Fruit fly (Drosophila melanogaster) whole organism, embryonic: ENCODE results near the gene ari-1.

Experiments used
- Awh ChIP-seq: fragments of 200-800 bp; sonication (Bioruptor generic); IDR thresholded peaks from 2 replicates; pipeline ENCODE4, ENCODE4 v1.3.6; 2022; ENCODE audit warnings: missing biosample characterization, missing genetic modification characterization
- BEAF-32 ChIP-seq: fragments of 200-800 bp; sonication (Bioruptor generic); optimal IDR thresholded peaks from 3 replicates; lab custom pipeline; 2017; ENCODE audit warnings: missing biosample characterization, missing genetic modification characterization, mild to moderate bottlenecking, moderate library complexity, missing genetic modification reagents
- CG10431 ChIP-seq: fragments of 200-800 bp; sonication (Bioruptor generic); optimal IDR thresholded peaks from 3 replicates; lab custom pipeline; 2018; ENCODE audit warnings: missing biosample characterization, mild to moderate bottlenecking, missing genetic modification characterization
- CG10543 ChIP-seq: fragments of 200-800 bp; sonication (Bioruptor generic); optimal IDR thresholded peaks from 3 replicates; lab custom pipeline; 2017; ENCODE audit warnings: missing biosample characterization, mild to moderate bottlenecking, missing genetic modification characterization, moderate library complexity
- CG13287 ChIP-seq: fragments of 200-800 bp; sonication (Bioruptor generic); IDR thresholded peaks from 2 replicates; pipeline ENCODE4 v1.3.6; 2022; ENCODE audit warnings: missing biosample characterization, missing genetic modification characterization; ENCODE audit not compliant: partially characterized antibody
- CG14441 ChIP-seq: fragments of 200-800 bp; sonication (Bioruptor generic); IDR thresholded peaks from 2 replicates; pipeline ENCODE4 v1.3.6; 2022; ENCODE audit warnings: missing biosample characterization, missing genetic modification characterization
- CG15601 ChIP-seq: fragments of 200-800 bp; sonication (Bioruptor generic); optimal IDR thresholded peaks from 3 replicates; lab custom pipeline; 2019; ENCODE audit warnings: missing biosample characterization, mild to moderate bottlenecking, missing genetic modification characterization, moderate library complexity
- CG1647 ChIP-seq: fragments of 200-800 bp; sonication (Bioruptor generic); optimal IDR thresholded peaks from 3 replicates; lab custom pipeline; 2016; ENCODE audit warnings: missing biosample characterization, missing genetic modification characterization
- CG1832 ChIP-seq: fragments of 200-800 bp; sonication (Bioruptor generic); optimal IDR thresholded peaks from 2 replicates; lab custom pipeline; 2017; ENCODE audit warnings: missing biosample characterization, mild to moderate bottlenecking, missing genetic modification characterization, inconsistent platforms
- CG18476 ChIP-seq: fragments of 200-800 bp; sonication (Bioruptor generic); optimal IDR thresholded peaks from 2 replicates; lab custom pipeline; 2016; ENCODE audit warnings: missing biosample characterization, mild to moderate bottlenecking, missing genetic modification characterization
- CG3407 ChIP-seq: fragments of 200-800 bp; sonication (Bioruptor generic); optimal IDR thresholded peaks from 2 replicates; lab custom pipeline; 2018; ENCODE audit warnings: missing biosample characterization, mild to moderate bottlenecking, missing genetic modification characterization
- CG34422 ChIP-seq: fragments of 200-800 bp; sonication (Bioruptor generic); IDR thresholded peaks from 3 replicates; pipeline ENCODE4 v1.3.6; 2022; ENCODE audit warnings: missing biosample characterization, missing genetic modification characterization
- CG3838 ChIP-seq: fragments of 200-800 bp; sonication (Bioruptor generic); optimal IDR thresholded peaks from 3 replicates; lab custom pipeline; 2016; ENCODE audit warnings: missing biosample characterization, missing genetic modification characterization
- CG4617 ChIP-seq: fragments of 200-800 bp; sonication (Bioruptor generic); optimal IDR thresholded peaks from 3 replicates; lab custom pipeline; 2016; ENCODE audit warnings: missing biosample characterization, missing genetic modification characterization, borderline replicate concordance
- CG5245 ChIP-seq: fragments of 200-800 bp; sonication (Bioruptor generic); optimal IDR thresholded peaks from 3 replicates; lab custom pipeline; 2016; ENCODE audit warnings: missing biosample characterization, missing genetic modification characterization
- CG7271 ChIP-seq: fragments of 200-800 bp; sonication (Bioruptor generic); optimal IDR thresholded peaks from 2 replicates; lab custom pipeline; 2018; ENCODE audit warnings: missing biosample characterization, mild to moderate bottlenecking, missing genetic modification characterization, moderate library complexity
- CG7372 ChIP-seq: fragments of 200-800 bp; sonication (Bioruptor generic); IDR thresholded peaks from 2 replicates; pipeline ENCODE4 v1.3.6; 2022; ENCODE audit warnings: missing biosample characterization, missing genetic modification characterization
- CG9727 ChIP-seq: fragments of 200-800 bp; sonication (Bioruptor generic); optimal IDR thresholded peaks from 3 replicates; lab custom pipeline; 2017; ENCODE audit warnings: missing biosample characterization, mild to moderate bottlenecking, missing genetic modification characterization
- CG9797 ChIP-seq: fragments of 200-800 bp; sonication (Bioruptor generic); optimal IDR thresholded peaks from 3 replicates; lab custom pipeline; 2018; ENCODE audit warnings: missing biosample characterization, mild to moderate bottlenecking, missing genetic modification characterization
- Dip2 ChIP-seq: fragments of 200-800 bp; sonication (Bioruptor generic); IDR thresholded peaks from 2 replicates; pipeline ENCODE4 v1.3.6; 2022; ENCODE audit warnings: missing biosample characterization, missing genetic modification characterization
- Dll ChIP-seq: fragments of 200-800 bp; sonication (Bioruptor generic); IDR thresholded peaks from 4 replicates; pipeline ENCODE4 v1.3.6; 2022; ENCODE audit warnings: missing biosample characterization, missing genetic modification characterization; ENCODE audit not compliant: partially characterized antibody
- Dp ChIP-seq: fragments of 200-800 bp; sonication (Bioruptor generic); optimal IDR thresholded peaks from 2 replicates; lab custom pipeline; 2018; ENCODE audit warnings: missing biosample characterization, mild to moderate bottlenecking, missing genetic modification characterization, moderate library complexity
- E2f2 ChIP-seq: fragments of 200-800 bp; sonication (Bioruptor generic); IDR thresholded peaks from 2 replicates; pipeline ENCODE4 v1.3.6; 2022; ENCODE audit warnings: missing biosample characterization, missing genetic modification characterization
- HLH3B ChIP-seq: fragments of 200-800 bp; sonication (Bioruptor generic); IDR thresholded peaks from 2 replicates; pipeline ENCODE4 v1.3.6; 2022; ENCODE audit warnings: missing biosample characterization, missing genetic modification characterization
- Hsf ChIP-seq: fragments of 200-800 bp; sonication (Bioruptor generic); optimal IDR thresholded peaks from 3 replicates; lab custom pipeline; 2016; ENCODE audit warnings: missing biosample characterization, missing genetic modification characterization
- Jarid2 ChIP-seq: fragments of 200-800 bp; sonication (Bioruptor generic); optimal IDR thresholded peaks from 3 replicates; lab custom pipeline; 2017; ENCODE audit warnings: mild to moderate bottlenecking, missing biosample characterization, missing genetic modification reagents, missing genetic modification characterization
- MESR4 ChIP-seq: fragments of 200-800 bp; sonication (Bioruptor generic); optimal IDR thresholded peaks from 2 replicates; lab custom pipeline; 2018; ENCODE audit warnings: missing biosample characterization, mild to moderate bottlenecking, missing genetic modification characterization, moderate library complexity
- Med ChIP-seq: fragments of 200-800 bp; sonication (Bioruptor generic); peaks from one replicate; lab custom pipeline; 2016; ENCODE audit warnings: missing biosample characterization, missing genetic modification characterization, mild to moderate bottlenecking, inconsistent platforms, moderate library complexity
- Meics ChIP-seq: fragments of 200-800 bp; sonication (Bioruptor generic); optimal IDR thresholded peaks from 2 replicates; lab custom pipeline; 2017; ENCODE audit warnings: missing biosample characterization, mild to moderate bottlenecking, missing genetic modification characterization
- Pdp1 ChIP-seq, 2 experiments: fragments of 200-800 bp; sonication (Bioruptor generic); optimal IDR thresholded peaks; 3 replicates each; lab custom pipeline; 2016; ENCODE audit warnings: missing biosample characterization in 2 of 2, missing genetic modification characterization in 2 of 2, mild to moderate bottlenecking in 1 of 2, moderate library complexity in 1 of 2
- Poxn ChIP-seq: fragments of 200-800 bp; sonication (Bioruptor generic); IDR thresholded peaks from 2 replicates; pipeline ENCODE4 v1.3.6; 2022; ENCODE audit warnings: missing biosample characterization, missing genetic modification characterization
- Sin3A ChIP-seq: fragments of >200 bp; optimal IDR thresholded peaks from 2 replicates; lab custom pipeline; 2018
- Six4 ChIP-seq: fragments of 200-800 bp; sonication (Bioruptor generic); optimal IDR thresholded peaks from 2 replicates; lab custom pipeline; 2016; ENCODE audit warnings: missing biosample characterization, missing genetic modification characterization
- ac ChIP-seq: fragments of 200-800 bp; sonication (Bioruptor generic); optimal IDR thresholded peaks from 3 replicates; lab custom pipeline; 2017; ENCODE audit warnings: missing biosample characterization, mild to moderate bottlenecking, missing genetic modification characterization
- ara ChIP-seq: fragments of 200-800 bp; sonication (Bioruptor generic); IDR thresholded peaks from 2 replicates; pipeline ENCODE4 v1.3.6; 2022; ENCODE audit warnings: missing biosample characterization, missing genetic modification characterization
- bsh ChIP-seq, 2 experiments: fragments of 200-800 bp; sonication (Bioruptor generic); optimal IDR thresholded peaks; 2 replicates each; lab custom pipeline; 2017 to 2018; ENCODE audit warnings: mild to moderate bottlenecking in 2 of 2, missing biosample characterization in 2 of 2, missing genetic modification characterization in 2 of 2, moderate library complexity in 1 of 2
- caup ChIP-seq: fragments of 200-800 bp; sonication (Bioruptor generic); optimal IDR thresholded peaks from 3 replicates; lab custom pipeline; 2017; ENCODE audit warnings: missing biosample characterization, mild to moderate bottlenecking, missing genetic modification characterization, moderate library complexity; ENCODE audit not compliant: severe bottlenecking
- ci ChIP-seq: fragments of 200-800 bp; sonication (Bioruptor generic); IDR thresholded peaks from 3 replicates; pipeline ENCODE4 v1.3.6; 2022; ENCODE audit warnings: missing biosample characterization, missing genetic modification characterization
- croc ChIP-seq: fragments of 200-800 bp; sonication (Bioruptor generic); conservative IDR thresholded peaks from 3 replicates; pipeline ENCODE4 v1.3.6; 2022; ENCODE audit warnings: missing biosample characterization, missing genetic modification characterization
- dmrt11E ChIP-seq: fragments of 200-800 bp; sonication (Bioruptor generic); optimal IDR thresholded peaks from 3 replicates; lab custom pipeline; 2018; ENCODE audit warnings: missing biosample characterization, mild to moderate bottlenecking, missing genetic modification characterization, moderate library complexity
- eve ChIP-seq, 2 experiments: fragments of >200 bp; optimal IDR thresholded peaks; 2 replicates each; lab custom pipeline; 2017; ENCODE audit warnings: missing biosample characterization in 2 of 2, missing genetic modification characterization in 2 of 2
- gem ChIP-seq: fragments of 200-800 bp; sonication (Bioruptor generic); optimal IDR thresholded peaks from 2 replicates; lab custom pipeline; 2019; ENCODE audit warnings: missing biosample characterization, mild to moderate bottlenecking, missing genetic modification characterization, moderate library complexity
- inv ChIP-seq: fragments of 200-800 bp; sonication (Bioruptor generic); IDR thresholded peaks from 2 replicates; pipeline ENCODE4 v1.3.6; 2022; ENCODE audit warnings: missing biosample characterization, missing genetic modification characterization; ENCODE audit not compliant: partially characterized antibody
- klu ChIP-seq: fragments of 200-800 bp; sonication (Bioruptor generic); IDR thresholded peaks from 2 replicates; pipeline ENCODE4 v1.3.6; 2022; ENCODE audit warnings: missing biosample characterization, missing genetic modification characterization
- mirr ChIP-seq: fragments of 200-800 bp; sonication (Bioruptor generic); optimal IDR thresholded peaks from 3 replicates; lab custom pipeline; 2018; ENCODE audit warnings: missing biosample characterization, mild to moderate bottlenecking, missing genetic modification characterization
- pros ChIP-seq: fragments of 200-800 bp; sonication (Bioruptor generic); optimal IDR thresholded peaks from 3 replicates; lab custom pipeline; 2019; ENCODE audit warnings: missing biosample characterization, mild to moderate bottlenecking, missing genetic modification characterization, moderate library complexity
- pum ChIP-seq: fragments of 200-800 bp; sonication (Bioruptor generic); optimal IDR thresholded peaks from 2 replicates; lab custom pipeline; 2016; ENCODE audit warnings: missing biosample characterization, missing genetic modification characterization
- twi ChIP-seq: fragments of 200-800 bp; optimal IDR thresholded peaks from 2 replicates; lab custom pipeline; 2019; ENCODE audit warnings: missing biosample characterization, mild to moderate bottlenecking, missing genetic modification characterization, moderate library complexity
- unc-4 ChIP-seq: fragments of 200-800 bp; sonication (Bioruptor generic); IDR thresholded peaks from 2 replicates; pipeline ENCODE4 v1.3.6; 2022; ENCODE audit warnings: missing biosample characterization, missing genetic modification characterization; ENCODE audit not compliant: partially characterized antibody
- zfh1 ChIP-seq: fragments of 200-800 bp; sonication (Bioruptor generic); IDR thresholded peaks from 3 replicates; pipeline ENCODE4 v1.3.6; 2022; ENCODE audit warnings: missing biosample characterization, missing genetic modification characterization

The ari-1 gene

DNA sequence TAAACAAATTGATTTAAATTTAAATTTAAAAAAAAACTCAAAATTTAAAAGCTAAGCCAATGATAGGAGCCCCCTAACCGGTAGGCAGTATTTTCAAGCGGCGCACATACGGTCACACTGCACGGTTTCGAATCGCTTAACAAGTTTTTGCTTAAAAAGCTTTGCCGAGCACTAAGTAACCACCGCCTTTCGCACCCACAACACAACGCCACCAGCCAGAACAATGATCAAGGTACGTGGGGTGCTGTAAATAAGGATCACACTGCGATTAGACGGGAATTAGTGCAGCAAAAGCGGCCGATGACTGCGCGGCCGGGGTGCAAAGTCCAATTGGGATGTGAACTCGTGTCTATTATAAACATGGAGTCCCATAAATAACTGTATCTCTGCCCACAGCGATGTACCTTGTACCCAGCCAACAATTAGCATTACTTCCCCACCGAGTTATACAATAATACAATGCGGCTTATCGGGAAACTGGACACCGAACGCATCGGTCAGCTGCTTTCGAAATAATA lies 46.4 kb downstream of the ari-1 start, which contains the start of gene scu (continued):
- TF ChIP-seq CG15601 (tag; lab: Kevin White, UChicago), result no peak
- no peak for TF ChIP-seq Dll
- no peak for TF ChIP-seq Awh (GFP tag; lab: Robert Waterston, UW)
- peak in 1 of 2 experiments; percentile 90 for TF ChIP-seq bsh (GFP tag; optimal IDR thresholded peaks at IDR 0.05; lab: Kevin White, UChicago)
- peak in 1 of 2 experiments; percentile 72 for TF ChIP-seq Pdp1 (GFP tag; optimal IDR thresholded peaks at IDR 0.05; lab: Kevin White, UChicago)
- no peak for TF ChIP-seq gem (tag; lab: Kevin White, UChicago)
- no peak for TF ChIP-seq CG34422 (GFP tag; lab: Robert Waterston, UW)
- TF ChIP-seq CG10543 (GFP tag; lab: Kevin White, UChicago), result peak; percentile 3
- 0 out of 2 replicates have a peak, but pooled peaks have one; percentile 13 for TF ChIP-seq unc-4 (GFP tag; lab: Robert Waterston, UW)
- TF ChIP-seq CG9797 (GFP tag; lab: Kevin White, UChicago), result peak; percentile 40
- no peak for TF ChIP-seq Meics (GFP tag; lab: Kevin White, UChicago)
- no peak for TF ChIP-seq pum (GFP tag; lab: Kevin White, UChicago)
- TF ChIP-seq Six4, result no peak
- no peak for TF ChIP-seq CG7372 (GFP tag; lab: Robert Waterston, UW)
- TF ChIP-seq CG14441 (GFP tag; lab: Robert Waterston, UW), result no peak
- TF ChIP-seq pros (GFP tag; lab: Kevin White, UChicago), result no peak
- TF ChIP-seq zfh1, result no peak
- TF ChIP-seq croc (GFP tag; lab: Robert Waterston, UW), result no peak
- peak; percentile 0 for TF ChIP-seq CG4617
- no peak for TF ChIP-seq klu (GFP tag; lab: Robert Waterston, UW)
- TF ChIP-seq Sin3A (lab: Kevin White, UChicago), result peak; percentile 2
- TF ChIP-seq CG10431 (GFP tag; lab: Kevin White, UChicago), result no peak
- TF ChIP-seq CG3407, result no peak
- no peak for TF ChIP-seq HLH3B (GFP tag; lab: Robert Waterston, UW)
- no peak for TF ChIP-seq dmrt11E (tag; lab: Kevin White, UChicago)
- no peak for TF ChIP-seq CG3838 (GFP tag; lab: Kevin White, UChicago)
- TF ChIP-seq CG13287 (GFP tag; lab: Robert Waterston, UW), result 0 out of 2 replicates have a peak, but pooled peaks have one; percentile 5
- peak; percentile 50 for TF ChIP-seq mirr (GFP tag; lab: Kevin White, UChicago)
- TF ChIP-seq eve (GFP tag; optimal IDR thresholded peaks at IDR 0.05; lab: Kevin White, UChicago), result no peak
- TF ChIP-seq CG7271 (tag; lab: Kevin White, UChicago), result no peak
- no peak for TF ChIP-seq inv
- TF ChIP-seq MESR4 (GFP tag; lab: Kevin White, UChicago), result peak; percentile 60
- no peak for TF ChIP-seq ci (GFP tag; lab: Robert Waterston, UW)
- no peak for TF ChIP-seq CG1647 (GFP tag; lab: Kevin White, UChicago)
- TF ChIP-seq CG5245, result no peak
- TF ChIP-seq CG9727 (GFP tag; lab: Kevin White, UChicago), result no peak
- TF ChIP-seq Hsf (GFP tag; lab: Kevin White, UChicago), result no peak
- peak; percentile 46 for TF ChIP-seq Dp (GFP tag; lab: Kevin White, UChicago)
- TF ChIP-seq CG1832 (GFP tag; lab: Kevin White, UChicago), result no peak
- no peak for TF ChIP-seq Poxn (GFP tag; lab: Robert Waterston, UW)
- TF ChIP-seq caup (GFP tag; lab: Kevin White, UChicago), result no peak
- TF ChIP-seq CG18476 (GFP tag; lab: Kevin White, UChicago), result no peak
- no peak for TF ChIP-seq ara
- no peak for TF ChIP-seq twi (tag; lab: Kevin White, UChicago)
- no peak for TF ChIP-seq Jarid2 (GFP tag; lab: Kevin White, UChicago)
- no peak for TF ChIP-seq ac
- TF ChIP-seq Med (GFP tag; lab: Kevin White, UChicago), result peak; percentile 74
- peak; percentile 25 for TF ChIP-seq BEAF-32
- TF ChIP-seq E2f2 (GFP tag; lab: Robert Waterston, UW), result peak; percentile 63
- TF ChIP-seq Dip2, result no peak
